Worm (Caenorhabditis elegans): ENCODE measurements around the gene kvs-3.

The kvs-3 gene

ce11 chrV:9342965-9343628, 25.0 kb downstream of the kvs-3 start (continued):
- TF ChIP-seq nhr-25 (tag; optimal IDR thresholded peaks at IDR 0.05; ENCODE audit: borderline replicate concordance, insufficient read depth) = no peak
- no peak for TF ChIP-seq dpl-1 (GFP tag; optimal IDR thresholded peaks at IDR 0.05)
- peak; percentile 69 for TF ChIP-seq vab-7 (GFP tag; IDR thresholded peaks at IDR 0.05)
- no peak for TF ChIP-seq F44E2.7 (GFP tag; IDR thresholded peaks at IDR 0.05)
- no peak for TF ChIP-seq nhr-11 (tag; optimal IDR thresholded peaks at IDR 0.05)
- no peak for TF ChIP-seq nhr-48 (tag; optimal IDR thresholded peaks at IDR 0.05)
- TF ChIP-seq nhr-76 (tag; optimal IDR thresholded peaks at IDR 0.05) = no peak
- peak; percentile 79; the same call in 1 of the 2 replicates for TF ChIP-seq saeg-2 (GFP tag; IDR thresholded peaks at IDR 0.05)
- peak; percentile 67 for TF ChIP-seq ceh-20 (GFP tag; IDR thresholded peaks at IDR 0.05)
- TF ChIP-seq mes-2 (tag; optimal IDR thresholded peaks at IDR 0.05; ENCODE audit: poor library complexity, severe bottlenecking) = no peak
- no peak for TF ChIP-seq F49E8.2 (tag; optimal IDR thresholded peaks at IDR 0.05; ENCODE audit: borderline replicate concordance)
- no peak for TF ChIP-seq mdl-1 (tag; optimal IDR thresholded peaks at IDR 0.05)
- TF ChIP-seq nhr-6 (tag; optimal IDR thresholded peaks at IDR 0.05) = no peak
- TF ChIP-seq aha-1 (tag) = peak; percentile 96
- TF ChIP-seq ceh-28 (tag; optimal IDR thresholded peaks at IDR 0.05) = no peak
- no peak for TF ChIP-seq lin-13 (GFP tag; optimal IDR thresholded peaks at IDR 0.05)
- TF ChIP-seq lsy-2 (tag; optimal IDR thresholded peaks at IDR 0.05) = no peak
- no peak for TF ChIP-seq ceh-32 (tag; optimal IDR thresholded peaks at IDR 0.05; ENCODE audit: poor library complexity)
- peak; percentile 84 for TF ChIP-seq nhr-42 (GFP tag; IDR thresholded peaks at IDR 0.05)
- TF ChIP-seq D1046.2 (GFP tag; IDR thresholded peaks at IDR 0.05) = peak; percentile 81
- no peak for TF ChIP-seq daf-16 (GFP tag; optimal IDR thresholded peaks at IDR 0.05)
- no peak for TF ChIP-seq daf-16 (tag; optimal IDR thresholded peaks at IDR 0.05)
- TF ChIP-seq tag-97 (GFP tag; IDR thresholded peaks at IDR 0.05) = no peak
- TF ChIP-seq rbr-2 (tag; optimal IDR thresholded peaks at IDR 0.05) = no peak
- no peak; the same call in 1 of the 2 replicates for TF ChIP-seq ceh-44 (GFP tag; IDR thresholded peaks at IDR 0.05)
- TF ChIP-seq dmd-6 (GFP tag; IDR thresholded peaks at IDR 0.05) = peak; percentile 28; the same call in 1 of the 2 replicates
- TF ChIP-seq daf-12 (tag; optimal IDR thresholded peaks at IDR 0.05) = no peak
- no peak for TF ChIP-seq gei-8 (GFP tag; optimal IDR thresholded peaks at IDR 0.05)
- no peak; the same call in 1 of the 2 replicates for TF ChIP-seq daf-8 (GFP tag; IDR thresholded peaks at IDR 0.05)
- no peak for TF ChIP-seq unc-39 (tag; optimal IDR thresholded peaks at IDR 0.05)
- peak; percentile 91; the same call in 1 of the 2 replicates for TF ChIP-seq T26A8.4 (GFP tag; IDR thresholded peaks at IDR 0.05)
- 0 out of 2 replicates have a peak, but pooled peaks have one; percentile 25 for TF ChIP-seq tra-1 (GFP tag; IDR thresholded peaks at IDR 0.05)
- TF ChIP-seq snpc-1.2 (GFP tag; IDR thresholded peaks at IDR 0.05) = peak; percentile 69
- no peak for TF ChIP-seq ces-1 (GFP tag; optimal IDR thresholded peaks at IDR 0.05)
- TF ChIP-seq nhr-28 (tag; optimal IDR thresholded peaks at IDR 0.05) = no peak
- TF ChIP-seq spr-1 (tag; optimal IDR thresholded peaks at IDR 0.05) = no peak
- peak; percentile 21 for TF ChIP-seq lin-1 (GFP tag; IDR thresholded peaks at IDR 0.05)
- TF ChIP-seq mxl-2 (GFP tag; conservative IDR thresholded peaks at IDR 0.05) = no peak
- no peak for TF ChIP-seq unc-130 (GFP tag; optimal IDR thresholded peaks at IDR 0.05)
- TF ChIP-seq Y48G9A.11 (GFP tag; IDR thresholded peaks at IDR 0.05) = peak; percentile 75
- no peak for TF ChIP-seq hlh-11 (tag; optimal IDR thresholded peaks at IDR 0.05)
- TF ChIP-seq ceh-82 (tag; optimal IDR thresholded peaks at IDR 0.05) = no peak
- TF ChIP-seq unc-62 (GFP tag; optimal IDR thresholded peaks at IDR 0.05 in 1 of 2) = peak in 1 of 2 experiments; percentile 91
- no peak for TF ChIP-seq unc-62 (tag; optimal IDR thresholded peaks at IDR 0.05)
- no peak for TF ChIP-seq ama-1 (optimal IDR thresholded peaks at IDR 0.05)
- no peak for TF ChIP-seq lin-15B (tag; optimal IDR thresholded peaks at IDR 0.05)
- TF ChIP-seq nhr-111 (GFP tag; optimal IDR thresholded peaks at IDR 0.05) = no peak
- TF ChIP-seq cey-2 (tag; optimal IDR thresholded peaks at IDR 0.05; ENCODE audit: borderline replicate concordance, insufficient read depth) = no peak
- TF ChIP-seq hif-1 (tag; optimal IDR thresholded peaks at IDR 0.05) = no peak
- no peak for TF ChIP-seq egl-27 (tag; optimal IDR thresholded peaks at IDR 0.05)
- TF ChIP-seq ZK337.2 (GFP tag; IDR thresholded peaks at IDR 0.05) = no peak

Data from whole organism, L4 larva.